Worm (Caenorhabditis elegans): ENCODE measurements around the gene irld-1.

DNA sequence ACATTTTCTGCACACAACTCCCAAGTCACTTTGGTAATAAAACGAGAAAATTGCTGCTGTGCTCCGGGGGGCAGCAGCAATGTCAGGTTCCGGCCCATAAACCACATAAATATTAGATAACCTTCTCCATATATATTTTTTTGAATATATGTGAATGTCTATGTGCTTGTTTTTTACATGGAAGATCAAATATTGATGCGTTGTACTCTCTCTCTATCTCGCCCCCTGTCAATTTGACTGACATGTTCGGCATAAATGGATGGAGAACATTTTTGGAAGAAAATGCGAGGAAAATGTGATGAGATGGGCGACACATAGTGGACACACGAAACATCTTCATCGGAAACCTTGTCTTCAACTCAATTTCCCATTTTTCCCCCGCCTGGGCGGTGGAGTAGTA, 23.5 kb downstream of the irld-1 start:
- TF ChIP-seq spr-1 (tag; optimal IDR thresholded peaks at IDR 0.05) (no peak), dve-1 (tag; optimal IDR thresholded peaks at IDR 0.05; ENCODE audit: insufficient read depth) (no peak), jun-1 (tag; optimal IDR thresholded peaks at IDR 0.05) (no peak), ztf-11 (tag; optimal IDR thresholded peaks at IDR 0.05) (no peak), nhr-10 (tag; optimal IDR thresholded peaks at IDR 0.05) (no peak), F37D6.2 (tag; optimal IDR thresholded peaks at IDR 0.05) (no peak)

Measured in whole organism, L4 larva.